Worm (Caenorhabditis elegans) whole organism, young adult: ENCODE results near the gene anmt-3.

ENCODE experiments used
- F49E8.2 ChIP-seq: sonication (generic microtip); optimal IDR thresholded peaks from 3 replicates; lab custom pipeline; 2017; ENCODE audit warnings: missing genetic modification characterization, mild to moderate bottlenecking, missing compliant biosample characterization, antibody characterized with exemption, moderate library complexity; ENCODE audit not compliant: insufficient read depth
- F57A8.1 ChIP-seq: fragments of 200-800 bp; sonication (Bioruptor generic); optimal IDR thresholded peaks from 2 replicates; lab custom pipeline; 2018; ENCODE audit warnings: mild to moderate bottlenecking, missing genetic modification characterization, moderate library complexity, missing compliant biosample characterization
- K11D2.4 ChIP-seq: fragments of 200-800 bp; sonication (Bioruptor generic); IDR thresholded peaks from 2 replicates; pipeline ENCODE4 v1.3.6; 2022; ENCODE audit warnings: missing genetic modification reagents, missing genetic modification characterization, missing compliant biosample characterization
- T26A5.8 ChIP-seq: sonication (generic microtip); optimal IDR thresholded peaks from 2 replicates; lab custom pipeline; 2016; ENCODE audit warnings: missing genetic modification characterization, missing compliant biosample characterization
- Y56A3A.18 ChIP-seq: fragments of 200-800 bp; sonication (Bioruptor generic); IDR thresholded peaks from 2 replicates; pipeline ENCODE4 v1.3.6; 2022; ENCODE audit warnings: missing genetic modification reagents, missing genetic modification characterization, missing compliant biosample characterization
- atf-7 ChIP-seq: sonication (generic microtip); optimal IDR thresholded peaks from 2 replicates; lab custom pipeline; 2017; ENCODE audit warnings: mild to moderate bottlenecking, missing genetic modification characterization, missing compliant biosample characterization
- cebp-1 ChIP-seq, 2 experiments: fragments of 200-800 bp in 1 of 2; sonication (Bioruptor generic) in 1 of 2; sonication (generic microtip) in 1 of 2; IDR thresholded peaks in 1 of 2; optimal IDR thresholded peaks in 1 of 2; 2 replicates each; pipeline versions ENCODE4 v1.3.6 to Lab custom; 2017 to 2022; ENCODE audit warnings: missing compliant biosample characterization in 2 of 2, missing genetic modification characterization in 2 of 2, mild to moderate bottlenecking in 1 of 2, missing genetic modification reagents in 1 of 2, moderate library complexity in 1 of 2
- madf-6 ChIP-seq: fragments of 200-800 bp; sonication (Bioruptor generic); IDR thresholded peaks from 2 replicates; pipeline ENCODE4 v1.3.6; 2022; ENCODE audit warnings: missing genetic modification reagents, missing genetic modification characterization, missing compliant biosample characterization
- nfya-1 ChIP-seq: sonication (generic microtip); optimal IDR thresholded peaks from 2 replicates; lab custom pipeline; 2017; ENCODE audit warnings: antibody characterized with exemption, missing compliant biosample characterization, missing genetic modification characterization, borderline replicate concordance; ENCODE audit not compliant: insufficient read depth
- pbrm-1 ChIP-seq: fragments of 200-800 bp; sonication (Bioruptor generic); IDR thresholded peaks from 2 replicates; pipeline ENCODE4 v1.3.6; 2022; ENCODE audit warnings: missing genetic modification reagents, missing genetic modification characterization, missing compliant biosample characterization
- sdz-38 ChIP-seq: sonication (generic microtip); optimal IDR thresholded peaks from 2 replicates; lab custom pipeline; 2016; ENCODE audit warnings: missing genotype, missing genetic modification characterization, missing compliant biosample characterization
- sea-2 ChIP-seq: fragments of 200-800 bp; sonication (Bioruptor generic); IDR thresholded peaks from 2 replicates; pipeline ENCODE4 v1.3.6; 2022; ENCODE audit warnings: missing genetic modification characterization, missing compliant biosample characterization
- snpc-4 ChIP-seq, 5 experiments: fragments of 150-350 bp in 1 of 5; sonication (generic microtip) in 4 of 5; optimal IDR thresholded peaks; 2 replicates each; lab custom pipeline; 2014 to 2018; ENCODE audit warnings: missing genetic modification characterization in 5 of 5, missing biosample characterization in 3 of 5, antibody characterized with exemption in 2 of 5, mild to moderate bottlenecking in 2 of 5, missing compliant biosample characterization in 2 of 5, missing genotype in 2 of 5, moderate library complexity in 2 of 5, missing genetic modification reagents in 1 of 5
- unc-62 ChIP-seq: fragments of 150-350 bp; optimal IDR thresholded peaks from 2 replicates; lab custom pipeline; 2014; ENCODE audit warnings: missing biosample characterization, missing genetic modification reagents, missing genetic modification characterization

DNA sequence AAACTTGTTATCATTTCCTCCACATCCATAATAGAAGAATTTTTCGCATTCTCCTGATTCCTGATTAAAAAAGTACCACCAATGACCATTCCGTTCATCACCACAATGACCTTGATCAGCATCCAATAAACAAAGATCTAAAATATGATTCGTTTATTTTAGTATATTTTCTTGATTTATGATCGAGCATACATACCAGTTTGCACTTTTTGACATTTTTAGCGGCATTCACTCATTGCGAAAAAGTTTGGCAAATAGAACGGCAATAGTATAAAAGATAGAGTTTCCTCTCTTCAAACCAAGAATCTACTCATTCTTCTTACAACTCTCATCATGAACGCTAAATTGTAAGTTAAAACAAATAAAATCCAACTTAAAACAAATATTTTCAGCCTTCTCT is 44.3 kb downstream of the anmt-3 start, which contains the start of gene fipr-10:
- TF ChIP-seq sea-2 (GFP tag; lab: Robert Waterston, UW) (no peak), F57A8.1 (GFP tag; lab: Kevin White, UChicago) (no peak), nfya-1 (tag; lab: Kevin White, UChicago) (no peak), unc-62 (GFP tag; lab: Kevin White, UChicago) (no peak), pbrm-1 (GFP tag; lab: Robert Waterston, UW) (no peak), snpc-4 (GFP tag; optimal IDR thresholded peaks at IDR 0.05; lab: Kevin White, UChicago) (no peak), snpc-4 (tag; optimal IDR thresholded peaks at IDR 0.05; lab: Kevin White, UChicago) (no peak), K11D2.4 (GFP tag; lab: Robert Waterston, UW) (no peak), cebp-1 (GFP tag; IDR thresholded peaks at IDR 0.05; lab: Robert Waterston, UW) (no peak), cebp-1 (tag; optimal IDR thresholded peaks at IDR 0.05; lab: Kevin White, UChicago) (no peak), T26A5.8 (no peak), F49E8.2 (tag; lab: Kevin White, UChicago) (no peak), Y56A3A.18 (no peak), madf-6 (no peak), sdz-38 (tag; lab: Kevin White, UChicago) (no peak), atf-7 (tag; lab: Kevin White, UChicago) (no peak)
